Worm (Caenorhabditis elegans): ENCODE data around the gene F18C5.5.

DNA sequence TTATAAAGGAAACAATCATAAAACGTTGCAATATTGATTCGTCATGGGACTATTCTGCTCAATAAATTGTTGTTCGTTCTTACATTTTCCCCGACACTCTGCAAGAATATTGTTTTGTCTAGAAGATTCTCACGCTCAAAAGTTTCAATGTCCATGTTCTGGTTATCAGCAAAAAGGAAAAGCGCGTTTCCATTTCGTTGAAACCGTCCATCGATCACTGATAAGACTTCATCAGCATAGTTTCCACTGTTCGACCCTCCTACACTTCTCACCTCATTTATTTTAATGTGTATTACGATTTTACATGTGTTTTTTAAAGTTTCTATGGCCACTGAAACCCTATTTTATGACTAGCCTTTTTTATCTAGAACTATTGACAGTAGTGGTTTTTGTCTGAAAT, 46.4 kb downstream of the F18C5.5 start:
- TF ChIP-seq hmg-4 (GFP tag; optimal IDR thresholded peaks at IDR 0.05) (no peak), ceh-36 (tag; optimal IDR thresholded peaks at IDR 0.05) (no peak), ama-1 (optimal IDR thresholded peaks at IDR 0.05) (no peak), aly-1 (tag; optimal IDR thresholded peaks at IDR 0.05) (no peak)
